Fruit fly (Drosophila melanogaster) whole organism, embryonic: ENCODE data around the gene CG6048.
A peak's percentile ranks its signal among the peaks of the same experiment; 100 is the strongest.

Experiments
- Antp ChIP-seq: fragments of 200-800 bp; sonication (Bioruptor generic); optimal IDR thresholded peaks from 3 replicates; lab custom pipeline; 2016; ENCODE audit warnings: missing biosample characterization, missing genetic modification characterization
- Bgb ChIP-seq: fragments of 200-800 bp; sonication (Bioruptor generic); IDR thresholded peaks from 2 replicates; pipeline ENCODE4 v1.3.6; 2022; ENCODE audit warnings: missing biosample characterization, missing genetic modification characterization; ENCODE audit not compliant: partially characterized antibody
- BtbVII ChIP-seq: fragments of 200-800 bp; sonication (Bioruptor generic); optimal IDR thresholded peaks from 3 replicates; lab custom pipeline; 2017; ENCODE audit warnings: missing biosample characterization, mild to moderate bottlenecking, missing genetic modification characterization
- Bteb2 ChIP-seq: fragments of 200-800 bp; sonication (Bioruptor generic); optimal IDR thresholded peaks from 2 replicates; lab custom pipeline; 2016; ENCODE audit warnings: missing biosample characterization, missing genetic modification characterization
- CG11398 ChIP-seq: fragments of 200-800 bp; sonication (Bioruptor generic); optimal IDR thresholded peaks from 2 replicates; lab custom pipeline; 2016; ENCODE audit warnings: missing biosample characterization, missing genetic modification characterization
- CG12769 ChIP-seq: fragments of 200-800 bp; sonication (Bioruptor generic); optimal IDR thresholded peaks from 2 replicates; lab custom pipeline; 2019; ENCODE audit warnings: missing biosample characterization, mild to moderate bottlenecking, missing genetic modification characterization, moderate library complexity
- CG12942 ChIP-seq: fragments of 200-800 bp; sonication (Bioruptor generic); optimal IDR thresholded peaks from 3 replicates; lab custom pipeline; 2016; ENCODE audit warnings: missing biosample characterization, missing genetic modification characterization
- CG13123 ChIP-seq: fragments of 200-800 bp; sonication (Bioruptor generic); optimal IDR thresholded peaks from 2 replicates; lab custom pipeline; 2016; ENCODE audit warnings: missing biosample characterization, missing genetic modification characterization
- CG16779 ChIP-seq: fragments of 200-800 bp; sonication (Bioruptor generic); IDR thresholded peaks from 2 replicates; pipeline ENCODE4 v1.3.6; 2022; ENCODE audit warnings: missing biosample characterization, missing genetic modification characterization
- CG17361 ChIP-seq: fragments of 200-800 bp; sonication (Bioruptor generic); IDR thresholded peaks from 3 replicates; pipeline ENCODE4 v1.3.6; 2022; ENCODE audit warnings: missing biosample characterization, missing genetic modification characterization
- CG17802 ChIP-seq: fragments of 200-800 bp; sonication (Bioruptor generic); optimal IDR thresholded peaks from 2 replicates; lab custom pipeline; 2018; ENCODE audit warnings: missing biosample characterization, mild to moderate bottlenecking, missing genetic modification characterization, moderate library complexity
- CG3163 ChIP-seq: fragments of 200-800 bp; sonication (Bioruptor generic); optimal IDR thresholded peaks from 3 replicates; lab custom pipeline; 2016; ENCODE audit warnings: missing biosample characterization, missing genetic modification characterization
- CG4404 ChIP-seq: fragments of 200-800 bp; sonication (Bioruptor generic); IDR thresholded peaks from 2 replicates; pipeline ENCODE4 v1.3.6; 2022; ENCODE audit warnings: missing biosample characterization, missing genetic modification characterization
- CG4730 ChIP-seq: fragments of 200-800 bp; sonication (Bioruptor generic); IDR thresholded peaks from 2 replicates; pipeline ENCODE4 v1.3.6; 2022; ENCODE audit warnings: missing biosample characterization, missing genetic modification characterization
- CG4820 ChIP-seq: fragments of 200-800 bp; sonication (Bioruptor generic); optimal IDR thresholded peaks from 3 replicates; lab custom pipeline; 2016; ENCODE audit warnings: missing biosample characterization, missing genetic modification characterization
- CG6254 ChIP-seq: fragments of 200-800 bp; sonication (Bioruptor generic); optimal IDR thresholded peaks from 3 replicates; lab custom pipeline; 2017; ENCODE audit warnings: mild to moderate bottlenecking, missing biosample characterization, missing genetic modification reagents, missing genetic modification characterization
- CG7556 ChIP-seq: fragments of 200-800 bp; sonication (Bioruptor generic); optimal IDR thresholded peaks from 2 replicates; lab custom pipeline; 2017; ENCODE audit warnings: missing biosample characterization, mild to moderate bottlenecking, missing genetic modification characterization
- CG7786 ChIP-seq: fragments of 200-800 bp; sonication (Bioruptor generic); optimal IDR thresholded peaks from 2 replicates; lab custom pipeline; 2016; ENCODE audit warnings: missing biosample characterization, missing genetic modification characterization
- D ChIP-seq, 2 experiments: fragments of 200-800 bp in 1 of 2; fragments of >200 bp in 1 of 2; sonication (Bioruptor generic) in 1 of 2; optimal IDR thresholded peaks; 2 replicates in 1 of 2; 3 replicates in 1 of 2; lab custom pipeline; 2017; ENCODE audit warnings: mild to moderate bottlenecking in 1 of 2, missing biosample characterization in 1 of 2, missing genetic modification characterization in 1 of 2, missing genetic modification reagents in 1 of 2
- Dll ChIP-seq: fragments of 200-800 bp; sonication (Bioruptor generic); IDR thresholded peaks from 4 replicates; pipeline ENCODE4 v1.3.6; 2022; ENCODE audit warnings: missing biosample characterization, missing genetic modification characterization; ENCODE audit not compliant: partially characterized antibody
- Fer3 ChIP-seq: fragments of 200-800 bp; sonication (Bioruptor generic); optimal IDR thresholded peaks from 2 replicates; lab custom pipeline; 2018; ENCODE audit warnings: missing biosample characterization, mild to moderate bottlenecking, missing genetic modification characterization, moderate library complexity
- H15 ChIP-seq: fragments of 200-800 bp; sonication (Bioruptor generic); IDR thresholded peaks from 3 replicates; pipeline ENCODE4 v1.3.6; 2022; ENCODE audit warnings: missing biosample characterization, missing genetic modification characterization
- Hmr ChIP-seq: fragments of 200-800 bp; sonication (Bioruptor generic); optimal IDR thresholded peaks from 3 replicates; lab custom pipeline; 2017; ENCODE audit warnings: mild to moderate bottlenecking, missing biosample characterization, missing genetic modification reagents, missing genetic modification characterization
- Hmx ChIP-seq: fragments of 200-800 bp; sonication (Bioruptor generic); optimal IDR thresholded peaks from 2 replicates; lab custom pipeline; 2016; ENCODE audit warnings: missing biosample characterization, missing genetic modification characterization
- MBD-R2 ChIP-seq: fragments of 200-800 bp; sonication (Bioruptor generic); IDR thresholded peaks from 2 replicates; pipeline ENCODE4 v1.3.6; 2022; ENCODE audit warnings: missing biosample characterization, missing genetic modification characterization
- PHDP ChIP-seq: fragments of 200-800 bp; sonication (Bioruptor generic); optimal IDR thresholded peaks from 3 replicates; lab custom pipeline; 2018; ENCODE audit warnings: missing biosample characterization, mild to moderate bottlenecking, missing genetic modification characterization, moderate library complexity
- Xbp1 ChIP-seq: fragments of 200-800 bp; sonication (Bioruptor generic); optimal IDR thresholded peaks from 3 replicates; lab custom pipeline; 2016; ENCODE audit warnings: missing biosample characterization, mild to moderate bottlenecking, missing genetic modification characterization
- ac ChIP-seq: fragments of 200-800 bp; sonication (Bioruptor generic); optimal IDR thresholded peaks from 3 replicates; lab custom pipeline; 2017; ENCODE audit warnings: missing biosample characterization, mild to moderate bottlenecking, missing genetic modification characterization
- br ChIP-seq: fragments of >200 bp; optimal IDR thresholded peaks from 2 replicates; lab custom pipeline; 2017
- bsh ChIP-seq, 2 experiments: fragments of 200-800 bp; sonication (Bioruptor generic); optimal IDR thresholded peaks; 2 replicates each; lab custom pipeline; 2017 to 2018; ENCODE audit warnings: mild to moderate bottlenecking in 2 of 2, missing biosample characterization in 2 of 2, missing genetic modification characterization in 2 of 2, moderate library complexity in 1 of 2
- croc ChIP-seq: fragments of 200-800 bp; sonication (Bioruptor generic); conservative IDR thresholded peaks from 3 replicates; pipeline ENCODE4 v1.3.6; 2022; ENCODE audit warnings: missing biosample characterization, missing genetic modification characterization
- esg ChIP-seq: fragments of 200-800 bp; sonication (Bioruptor generic); conservative IDR thresholded peaks from 2 replicates; pipeline ENCODE4 v1.3.6; 2022; ENCODE audit warnings: missing biosample characterization, missing genetic modification characterization
- fd102C ChIP-seq: fragments of 200-800 bp; sonication (Bioruptor generic); optimal IDR thresholded peaks from 2 replicates; lab custom pipeline; 2018; ENCODE audit warnings: missing biosample characterization, mild to moderate bottlenecking, missing genetic modification characterization, moderate library complexity
- fd3F ChIP-seq: fragments of 200-800 bp; sonication (Bioruptor generic); optimal IDR thresholded peaks from 2 replicates; lab custom pipeline; 2018; ENCODE audit warnings: missing biosample characterization, mild to moderate bottlenecking, missing genetic modification characterization, moderate library complexity
- ftz-f1 ChIP-seq: fragments of 200-800 bp; sonication (Bioruptor generic); optimal IDR thresholded peaks from 2 replicates; lab custom pipeline; 2016; ENCODE audit warnings: missing biosample characterization, missing genetic modification characterization
- fu2 ChIP-seq: fragments of 200-800 bp; sonication (Bioruptor generic); optimal IDR thresholded peaks from 2 replicates; lab custom pipeline; 2016; ENCODE audit warnings: missing biosample characterization, missing genetic modification characterization
- gem ChIP-seq: fragments of 200-800 bp; sonication (Bioruptor generic); optimal IDR thresholded peaks from 2 replicates; lab custom pipeline; 2019; ENCODE audit warnings: missing biosample characterization, mild to moderate bottlenecking, missing genetic modification characterization, moderate library complexity
- hth ChIP-seq: fragments of >200 bp; optimal IDR thresholded peaks from 2 replicates; lab custom pipeline; 2017; ENCODE audit warnings: inconsistent platforms
- kni ChIP-seq: fragments of 200-800 bp; sonication (Bioruptor generic); optimal IDR thresholded peaks from 3 replicates; lab custom pipeline; 2017; ENCODE audit warnings: mild to moderate bottlenecking, missing biosample characterization, missing genetic modification reagents, missing genetic modification characterization
- lola ChIP-seq, 3 experiments: fragments of >200 bp in 2 of 3; fragments of 200-800 bp in 1 of 3; sonication (Bioruptor generic) in 1 of 3; optimal IDR thresholded peaks; 2 replicates each; lab custom pipeline; 2017 to 2019; ENCODE audit warnings: missing biosample characterization in 3 of 3, missing genetic modification characterization in 3 of 3, mild to moderate bottlenecking in 1 of 3, moderate library complexity in 1 of 3
- lov ChIP-seq, 2 experiments: fragments of 200-800 bp in 1 of 2; fragments of >200 bp in 1 of 2; sonication (Bioruptor generic) in 1 of 2; IDR thresholded peaks in 1 of 2; optimal IDR thresholded peaks in 1 of 2; 2 replicates in 1 of 2; 3 replicates in 1 of 2; pipeline versions ENCODE4 v1.3.6 to Lab custom; 2017 to 2022; ENCODE audit warnings: missing biosample characterization in 1 of 2, missing genetic modification characterization in 1 of 2
- onecut ChIP-seq: fragments of 200-800 bp; sonication (Bioruptor generic); IDR thresholded peaks from 2 replicates; pipeline ENCODE4 v1.3.6; 2022; ENCODE audit warnings: missing biosample characterization, missing genetic modification characterization
- ro ChIP-seq: fragments of 200-800 bp; sonication (Bioruptor generic); IDR thresholded peaks from 2 replicates; pipeline ENCODE4 v1.3.6; 2022; ENCODE audit warnings: missing biosample characterization, missing genetic modification characterization
- run ChIP-seq: fragments of 200-800 bp; sonication (Bioruptor generic); optimal IDR thresholded peaks from 3 replicates; lab custom pipeline; 2018; ENCODE audit warnings: missing biosample characterization, mild to moderate bottlenecking, missing genetic modification characterization
- sc ChIP-seq, 3 experiments: fragments of >200 bp in 2 of 3; fragments of 200-800 bp in 1 of 3; sonication (Bioruptor generic) in 1 of 3; optimal IDR thresholded peaks; 2 replicates in 2 of 3; 3 replicates in 1 of 3; lab custom pipeline; 2017; ENCODE audit warnings: mild to moderate bottlenecking in 1 of 3, missing biosample characterization in 1 of 3, missing genetic modification characterization in 1 of 3, missing genetic modification reagents in 1 of 3
- sqz ChIP-seq: fragments of 200-800 bp; sonication (Bioruptor generic); optimal IDR thresholded peaks from 3 replicates; lab custom pipeline; 2018; ENCODE audit warnings: missing biosample characterization, mild to moderate bottlenecking, missing genetic modification characterization
- unpg ChIP-seq: fragments of 200-800 bp; sonication (Bioruptor generic); optimal IDR thresholded peaks from 3 replicates; lab custom pipeline; 2018; ENCODE audit warnings: missing biosample characterization, mild to moderate bottlenecking, missing genetic modification characterization, moderate library complexity
- vvl ChIP-seq: fragments of 200-800 bp; sonication (Bioruptor generic); IDR thresholded peaks from 2 replicates; pipeline ENCODE4 v1.3.6; 2022; ENCODE audit warnings: missing biosample characterization, missing genetic modification characterization
- zfh2 ChIP-seq: fragments of 200-800 bp; sonication (Bioruptor generic); optimal IDR thresholded peaks from 2 replicates; lab custom pipeline; 2016; ENCODE audit warnings: missing biosample characterization, missing genetic modification characterization

The CG6048 gene

DNA sequence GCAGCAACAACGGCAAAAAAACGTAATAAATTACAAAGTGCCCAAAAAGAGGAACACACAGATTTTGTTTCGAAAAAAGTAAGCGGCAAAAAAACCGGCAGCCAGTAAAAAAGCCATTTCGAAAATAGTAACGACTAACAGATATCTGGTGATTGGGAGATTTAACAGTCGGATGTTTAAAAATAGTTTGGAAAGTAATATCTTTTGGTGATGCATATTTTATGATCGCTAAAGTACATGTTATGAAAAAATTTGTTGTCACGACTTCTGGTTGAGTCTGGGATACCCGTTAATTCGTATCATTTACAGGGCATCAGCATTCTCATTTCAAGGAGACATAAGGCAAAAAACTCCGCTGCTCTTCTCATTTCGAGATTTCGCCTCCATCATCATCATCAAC lies 29.2 kb upstream of the CG6048 start (continued):
- TF ChIP-seq gem (tag; lab: Kevin White, UChicago) (peak; percentile 55), H15 (GFP tag; lab: Robert Waterston, UW) (no peak), fd102C (GFP tag; lab: Kevin White, UChicago) (no peak), Hmx (GFP tag; lab: Kevin White, UChicago) (no peak), CG4404 (no peak), sc (optimal IDR thresholded peaks at IDR 0.05; lab: Kevin White, UChicago) (no peak), sc (GFP tag; optimal IDR thresholded peaks at IDR 0.05; lab: Kevin White, UChicago) (no peak), croc (no peak), fu2 (GFP tag; lab: Kevin White, UChicago) (no peak), Antp (GFP tag; lab: Kevin White, UChicago) (peak; percentile 42), CG11398 (no peak), CG3163 (GFP tag; lab: Kevin White, UChicago) (no peak), Dll (GFP tag; lab: Robert Waterston, UW) (no peak), CG13123 (GFP tag; lab: Kevin White, UChicago) (no peak), CG17802 (tag; lab: Kevin White, UChicago) (no peak), CG4730 (GFP tag; lab: Robert Waterston, UW) (no peak), CG16779 (GFP tag; lab: Robert Waterston, UW) (peak; percentile 17; the same call in 1 of the 2 replicates), vvl (peak; percentile 59), lola (GFP tag; optimal IDR thresholded peaks at IDR 0.05; lab: Kevin White, UChicago) (no peak), zfh2 (GFP tag; lab: Kevin White, UChicago) (no peak), onecut (GFP tag; lab: Robert Waterston, UW) (no peak), esg (GFP tag; lab: Robert Waterston, UW) (no peak), lov (optimal IDR thresholded peaks at IDR 0.05; lab: Kevin White, UChicago) (no peak), lov (GFP tag; IDR thresholded peaks at IDR 0.05; lab: Robert Waterston, UW) (no peak), CG17361 (GFP tag; lab: Robert Waterston, UW) (0 out of 3 replicates have a peak, but pooled peaks have one; percentile 13), Fer3 (tag; lab: Kevin White, UChicago) (peak; percentile 8)

DNA sequence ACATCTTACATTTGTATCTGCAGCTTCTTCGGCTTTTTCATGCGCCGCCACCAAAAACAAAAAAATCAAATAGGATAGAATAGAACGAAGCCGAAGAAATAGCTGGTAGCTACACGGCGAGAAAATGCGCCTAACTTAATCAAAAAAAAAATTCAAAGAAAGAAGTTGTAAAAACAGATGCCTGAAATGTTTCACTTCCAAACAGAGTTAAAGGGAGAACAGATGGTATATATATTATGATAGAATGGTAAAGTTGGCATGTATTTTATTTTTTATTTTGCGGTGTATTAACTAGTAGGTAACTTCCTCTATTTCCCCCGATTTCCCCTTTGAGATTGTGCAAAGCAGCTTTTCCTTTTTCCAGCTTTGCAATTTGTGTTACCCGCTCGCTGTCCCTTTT lies 28.0 kb upstream of the CG6048 start:
- TF ChIP-seq fd3F (GFP tag; lab: Kevin White, UChicago) (no peak), CG12769 (tag; lab: Kevin White, UChicago) (no peak), ftz-f1 (GFP tag; lab: Kevin White, UChicago) (no peak), CG6254 (GFP tag; lab: Kevin White, UChicago) (no peak), bsh (GFP tag; optimal IDR thresholded peaks at IDR 0.05; lab: Kevin White, UChicago) (peak; percentile 60 to 82), hth (lab: Kevin White, UChicago) (no peak), CG4820 (GFP tag; lab: Kevin White, UChicago) (peak; percentile 32), CG7786 (no peak), Hmr (GFP tag; lab: Kevin White, UChicago) (peak; percentile 2), kni (GFP tag; lab: Kevin White, UChicago) (no peak), CG7556 (peak; percentile 42), PHDP (tag; lab: Kevin White, UChicago) (peak; percentile 47), D (optimal IDR thresholded peaks at IDR 0.05; lab: Kevin White, UChicago) (no peak), D (GFP tag; optimal IDR thresholded peaks at IDR 0.05; lab: Kevin White, UChicago) (peak; percentile 17), sqz (GFP tag; lab: Kevin White, UChicago) (no peak), ro (GFP tag; lab: Robert Waterston, UW) (no peak), MBD-R2 (GFP tag; lab: Robert Waterston, UW) (no peak), Bgb (no peak), onecut (GFP tag; lab: Robert Waterston, UW) (0 out of 2 replicates have a peak, but pooled peaks have one; percentile 13), Xbp1 (GFP tag; lab: Kevin White, UChicago) (no peak), BtbVII (no peak), run (no peak), CG12942 (GFP tag; lab: Kevin White, UChicago) (no peak), Bteb2 (GFP tag; lab: Kevin White, UChicago) (no peak), br (no peak), unpg (GFP tag; lab: Kevin White, UChicago) (peak; percentile 45), ac (GFP tag; lab: Kevin White, UChicago) (no peak)
